Fruit fly (Drosophila melanogaster): ENCODE measurements around the gene CG7730.

CG7730 gene

dm6 chr3L:16989169-16989568 is 38.1 kb upstream of the CG7730 start (continued):
- TF ChIP-seq gro (GFP tag; optimal IDR thresholded peaks at IDR 0.05), result no peak
- TF ChIP-seq CG17328 (GFP tag; IDR thresholded peaks at IDR 0.05), result 0 out of 2 replicates have a peak, but pooled peaks have one; percentile 4
- peak; percentile 31 for TF ChIP-seq lbe (GFP tag; optimal IDR thresholded peaks at IDR 0.05)
- TF ChIP-seq Xrp1 (GFP tag; IDR thresholded peaks at IDR 0.05), result peak; percentile 51; the same call in 1 of the 2 replicates
- TF ChIP-seq CG10979 (tag; optimal IDR thresholded peaks at IDR 0.05), result peak; percentile 27
- peak; percentile 45 for TF ChIP-seq odd (GFP tag; optimal IDR thresholded peaks at IDR 0.05)
- no peak for TF ChIP-seq gfzf (GFP tag; optimal IDR thresholded peaks at IDR 0.05)
- no peak for TF ChIP-seq stwl (tag; optimal IDR thresholded peaks at IDR 0.05)
- TF ChIP-seq Blimp-1 (GFP tag; optimal IDR thresholded peaks at IDR 0.05), result peak; percentile 27
- no peak for TF ChIP-seq D19B (GFP tag; optimal IDR thresholded peaks at IDR 0.05)
- TF ChIP-seq Usf (GFP tag; optimal IDR thresholded peaks at IDR 0.05), result no peak
- peak; percentile 43 for TF ChIP-seq CG10147 (GFP tag; optimal IDR thresholded peaks at IDR 0.05)
- TF ChIP-seq CG15601 (tag; optimal IDR thresholded peaks at IDR 0.05), result peak; percentile 31
- no peak for TF ChIP-seq fru (optimal IDR thresholded peaks at IDR 0.05)
- TF ChIP-seq cg (GFP tag; optimal IDR thresholded peaks at IDR 0.05), result no peak
- no peak for TF ChIP-seq Hand (GFP tag; optimal IDR thresholded peaks at IDR 0.05)
- TF ChIP-seq CG7839 (tag; optimal IDR thresholded peaks at IDR 0.05), result peak; percentile 69
- no peak for TF ChIP-seq CG8478 (optimal IDR thresholded peaks at IDR 0.05)
- TF ChIP-seq Mrtf (GFP tag; IDR thresholded peaks at IDR 0.05), result no peak
- TF ChIP-seq Tbp (GFP tag; optimal IDR thresholded peaks at IDR 0.05), result no peak
- no peak for TF ChIP-seq pan (optimal IDR thresholded peaks at IDR 0.05)
- TF ChIP-seq pan (GFP tag; optimal IDR thresholded peaks at IDR 0.05 in 1 of 2, IDR thresholded peaks at IDR 0.05 in 1 of 2), result peak in 1 of 2 experiments; percentile 30
- TF ChIP-seq CG10321 (GFP tag; IDR thresholded peaks at IDR 0.05), result no peak
- peak; percentile 54 for TF ChIP-seq Meics (GFP tag; optimal IDR thresholded peaks at IDR 0.05)
- no peak for TF ChIP-seq en (GFP tag; optimal IDR thresholded peaks at IDR 0.05)
- no peak for TF ChIP-seq Poxn (GFP tag; IDR thresholded peaks at IDR 0.05)
- TF ChIP-seq rib (GFP tag; IDR thresholded peaks at IDR 0.05), result no peak
- TF ChIP-seq fu2 (GFP tag; optimal IDR thresholded peaks at IDR 0.05), result no peak
- no peak for TF ChIP-seq cas (GFP tag; IDR thresholded peaks at IDR 0.05)
- no peak for TF ChIP-seq ase (GFP tag; IDR thresholded peaks at IDR 0.05)
- TF ChIP-seq CG15269 (tag; optimal IDR thresholded peaks at IDR 0.05), result peak; percentile 68
- no peak for TF ChIP-seq Jarid2 (GFP tag; optimal IDR thresholded peaks at IDR 0.05)
- peak; percentile 78 for TF ChIP-seq CG11696 (GFP tag; IDR thresholded peaks at IDR 0.05)
- no peak for TF ChIP-seq Awh (GFP tag; IDR thresholded peaks at IDR 0.05)
- TF ChIP-seq dmrt99B (tag; optimal IDR thresholded peaks at IDR 0.05), result peak; percentile 62
- TF ChIP-seq CG32532 (GFP tag; IDR thresholded peaks at IDR 0.05), result no peak; the same call in 1 of the 2 replicates
- no peak for TF ChIP-seq knrl (GFP tag; IDR thresholded peaks at IDR 0.05; ENCODE audit: partially characterized antibody)
- TF ChIP-seq sr (GFP tag; IDR thresholded peaks at IDR 0.05), result no peak
- peak; percentile 62 for TF ChIP-seq CG13424 (tag; optimal IDR thresholded peaks at IDR 0.05)
- no peak for TF ChIP-seq CG15514 (GFP tag; optimal IDR thresholded peaks at IDR 0.05)
- TF ChIP-seq Opbp (GFP tag; IDR thresholded peaks at IDR 0.05; ENCODE audit: partially characterized antibody), result no peak
- TF ChIP-seq Fer1 (GFP tag; optimal IDR thresholded peaks at IDR 0.05), result peak; percentile 37
- TF ChIP-seq Myb (GFP tag; optimal IDR thresholded peaks at IDR 0.05), result no peak
- TF ChIP-seq lola (GFP tag; optimal IDR thresholded peaks at IDR 0.05), result peak in 1 of 3 experiments; percentile 57
- TF ChIP-seq Fer2 (tag; optimal IDR thresholded peaks at IDR 0.05), result no peak
- TF ChIP-seq CG11456 (GFP tag; IDR thresholded peaks at IDR 0.05), result no peak
- TF ChIP-seq sc (optimal IDR thresholded peaks at IDR 0.05), result no peak
- TF ChIP-seq sc (GFP tag; optimal IDR thresholded peaks at IDR 0.05), result no peak
- TF ChIP-seq CG3065 (GFP tag; optimal IDR thresholded peaks at IDR 0.05), result no peak
- no peak for TF ChIP-seq CTCF (GFP tag; optimal IDR thresholded peaks at IDR 0.05)
- 0 out of 2 replicates have a peak, but pooled peaks have one; percentile 12 for TF ChIP-seq onecut (GFP tag; IDR thresholded peaks at IDR 0.05)
- peak; percentile 40; the same call in 1 of the 2 replicates for TF ChIP-seq esg (GFP tag; conservative IDR thresholded peaks at IDR 0.05)
- TF ChIP-seq CG1529 (GFP tag; optimal IDR thresholded peaks at IDR 0.05), result no peak
